Worm (Caenorhabditis elegans) whole organism, L1 larva: Measurements from ENCODE around the gene F54H12.10.
A peak's percentile ranks its signal among the peaks of the same experiment; 100 is the strongest.
"Not testable (repeated sequence)": the region's sequence is repeated elsewhere in the genome, so short reads cannot be mapped to it uniquely, and the experiment has no call there.

Source experiments
- F16B12.6 ChIP-seq: fragments of 150-350 bp; optimal IDR thresholded peaks from 2 replicates; lab custom pipeline; 2014; ENCODE audit warnings: missing biosample characterization, missing genetic modification characterization
- alr-1 ChIP-seq: fragments of 200-800 bp; sonication (Bioruptor generic); optimal IDR thresholded peaks from 2 replicates; lab custom pipeline; 2018; ENCODE audit warnings: borderline replicate concordance, mild to moderate bottlenecking, missing genetic modification characterization, missing compliant biosample characterization
- aly-2 ChIP-seq: fragments of 150-350 bp; optimal IDR thresholded peaks from 2 replicates; lab custom pipeline; 2014; ENCODE audit warnings: missing biosample characterization, missing genetic modification characterization
- blmp-1 ChIP-seq: fragments of 150-350 bp; optimal IDR thresholded peaks from 2 replicates; lab custom pipeline; 2014; ENCODE audit warnings: missing biosample characterization, missing genetic modification characterization
- ceh-8 ChIP-seq: fragments of 200-800 bp; sonication (Bioruptor generic); optimal IDR thresholded peaks from 2 replicates; lab custom pipeline; 2018; ENCODE audit warnings: mild to moderate bottlenecking, missing genetic modification characterization, moderate library complexity, missing compliant biosample characterization
- ceh-88 ChIP-seq: fragments of 200-800 bp; sonication (Bioruptor generic); IDR thresholded peaks from 2 replicates; pipeline ENCODE4 v1.3.6; 2022; ENCODE audit warnings: missing genetic modification characterization, missing compliant biosample characterization
- dpl-1 ChIP-seq, 3 experiments: fragments of 150-350 bp in 2 of 3; sonication (generic microtip) in 1 of 3; optimal IDR thresholded peaks; 2 replicates each; lab custom pipeline; 2014 to 2017; ENCODE audit warnings: missing biosample characterization in 3 of 3, missing genetic modification characterization in 3 of 3, missing genetic modification reagents in 3 of 3
- dsc-1 ChIP-seq: sonication (generic microtip); optimal IDR thresholded peaks from 2 replicates; lab custom pipeline; 2016; ENCODE audit warnings: mild to moderate bottlenecking, missing genetic modification characterization, missing compliant biosample characterization
- efl-1 ChIP-seq, 4 experiments: fragments of 150-350 bp; optimal IDR thresholded peaks in 3 of 4; peaks in 1 of 4; 1 replicate in 1 of 4; 2 replicates in 3 of 4; lab custom pipeline; 2014; ENCODE audit warnings: missing biosample characterization in 2 of 4, missing genetic modification characterization in 2 of 4, missing genetic modification reagents in 2 of 4
- elt-3 ChIP-seq, 6 experiments: fragments of 150-350 bp in 1 of 6; sonication (generic microtip); optimal IDR thresholded peaks; 2 replicates each; lab custom pipeline; 2017 to 2018; ENCODE audit warnings: missing biosample characterization in 6 of 6, missing genetic modification characterization in 6 of 6, inconsistent platforms in 1 of 6
- fkh-8 ChIP-seq: sonication (generic microtip); optimal IDR thresholded peaks from 2 replicates; lab custom pipeline; 2016; ENCODE audit warnings: mild to moderate bottlenecking, missing genetic modification characterization, missing compliant biosample characterization
- hlh-17 ChIP-seq: fragments of 200-800 bp; sonication (Bioruptor generic); optimal IDR thresholded peaks from 2 replicates; lab custom pipeline; 2018; ENCODE audit warnings: missing genetic modification characterization, mild to moderate bottlenecking, missing compliant biosample characterization, moderate library complexity, borderline replicate concordance
- hlh-4 ChIP-seq: sonication (generic microtip); optimal IDR thresholded peaks from 2 replicates; lab custom pipeline; 2016; ENCODE audit warnings: mild to moderate bottlenecking, missing genetic modification characterization, missing compliant biosample characterization
- irx-1 ChIP-seq: sonication (generic microtip); optimal IDR thresholded peaks from 2 replicates; lab custom pipeline; 2016; ENCODE audit warnings: missing genetic modification characterization, missing compliant biosample characterization
- lin-35 ChIP-seq, 2 experiments: fragments of 150-350 bp; optimal IDR thresholded peaks; 2 replicates each; lab custom pipeline; 2014; ENCODE audit warnings: missing biosample characterization in 2 of 2, missing genetic modification characterization in 2 of 2, missing genetic modification reagents in 2 of 2
- lsy-2 ChIP-seq, 2 experiments: fragments of 150-350 bp; optimal IDR thresholded peaks; 2 replicates each; lab custom pipeline; 2014; ENCODE audit warnings: missing biosample characterization in 2 of 2, missing genetic modification characterization in 2 of 2
- mdl-1 ChIP-seq, 2 experiments: fragments of 150-350 bp; optimal IDR thresholded peaks; 2 replicates each; lab custom pipeline; 2014 to 2017; ENCODE audit warnings: missing biosample characterization in 2 of 2, missing genetic modification characterization in 2 of 2, inconsistent platforms in 1 of 2
- mef-2 ChIP-seq: fragments of 150-350 bp; optimal IDR thresholded peaks from 2 replicates; lab custom pipeline; 2014; ENCODE audit warnings: missing biosample characterization, missing genetic modification characterization
- mep-1 ChIP-seq: fragments of 150-350 bp; optimal IDR thresholded peaks from 2 replicates; lab custom pipeline; 2014; ENCODE audit warnings: missing biosample characterization, missing genetic modification characterization
- nhr-12 ChIP-seq: sonication (generic microtip); optimal IDR thresholded peaks from 2 replicates; lab custom pipeline; 2017; ENCODE audit warnings: missing biosample characterization, missing genetic modification characterization
- nhr-19 ChIP-seq: fragments of 200-800 bp; sonication (Bioruptor generic); conservative IDR thresholded peaks from 2 replicates; pipeline ENCODE4 v1.3.6; 2022; ENCODE audit warnings: missing genetic modification characterization, missing compliant biosample characterization
- nhr-20 ChIP-seq: sonication (generic microtip); optimal IDR thresholded peaks from 2 replicates; lab custom pipeline; 2016; ENCODE audit warnings: mild to moderate bottlenecking, missing genetic modification characterization, missing compliant biosample characterization
- nhr-47 ChIP-seq: sonication (generic microtip); optimal IDR thresholded peaks from 2 replicates; lab custom pipeline; 2016; ENCODE audit warnings: mild to moderate bottlenecking, missing genetic modification characterization, moderate library complexity, missing compliant biosample characterization
- nhr-71 ChIP-seq: sonication (generic microtip); optimal IDR thresholded peaks from 2 replicates; lab custom pipeline; 2016; ENCODE audit warnings: mild to moderate bottlenecking, missing genetic modification characterization, moderate library complexity, missing compliant biosample characterization
- nhr-76 ChIP-seq: sonication (generic microtip); optimal IDR thresholded peaks from 2 replicates; lab custom pipeline; 2017; ENCODE audit warnings: missing biosample characterization, missing genetic modification characterization
- nhr-77 ChIP-seq: fragments of 150-350 bp; optimal IDR thresholded peaks from 2 replicates; lab custom pipeline; 2014; ENCODE audit warnings: missing biosample characterization, missing genetic modification characterization
- nhr-84 ChIP-seq: sonication (generic microtip); optimal IDR thresholded peaks from 2 replicates; lab custom pipeline; 2017; ENCODE audit warnings: missing biosample characterization, missing genetic modification characterization
- pqm-1 ChIP-seq: sonication (generic microtip); optimal IDR thresholded peaks from 3 replicates; lab custom pipeline; 2017; ENCODE audit warnings: missing biosample characterization, missing genetic modification characterization
- rnt-1 ChIP-seq: sonication (generic microtip); optimal IDR thresholded peaks from 2 replicates; lab custom pipeline; 2016; ENCODE audit warnings: mild to moderate bottlenecking, missing genetic modification characterization, moderate library complexity, missing compliant biosample characterization
- snpc-4 ChIP-seq: fragments of 150-350 bp; optimal IDR thresholded peaks from 2 replicates; lab custom pipeline; 2014; ENCODE audit warnings: missing biosample characterization, missing genetic modification characterization
- snu-23 ChIP-seq: sonication (generic microtip); optimal IDR thresholded peaks from 2 replicates; lab custom pipeline; 2016; ENCODE audit warnings: missing genetic modification characterization, missing compliant biosample characterization
- sptf-1 ChIP-seq: fragments of 150-350 bp; optimal IDR thresholded peaks from 2 replicates; lab custom pipeline; 2014; ENCODE audit warnings: missing biosample characterization, missing genetic modification characterization
- swsn-7 ChIP-seq: sonication (generic microtip); optimal IDR thresholded peaks from 2 replicates; lab custom pipeline; 2016; ENCODE audit warnings: missing genetic modification characterization, missing compliant biosample characterization
- tbx-2 ChIP-seq: sonication (generic microtip); optimal IDR thresholded peaks from 2 replicates; lab custom pipeline; 2016; ENCODE audit warnings: missing genetic modification characterization, missing compliant biosample characterization
- unc-62 ChIP-seq: fragments of 150-350 bp; optimal IDR thresholded peaks from 2 replicates; lab custom pipeline; 2014; ENCODE audit warnings: missing biosample characterization, missing genetic modification reagents, missing genetic modification characterization
- ztf-11 ChIP-seq, 2 experiments: sonication (generic microtip); optimal IDR thresholded peaks; 2 replicates each; lab custom pipeline; 2016 to 2017; ENCODE audit warnings: missing genetic modification characterization in 2 of 2, missing biosample characterization in 1 of 2, missing compliant biosample characterization in 1 of 2
- ztf-4 ChIP-seq: fragments of 150-350 bp; optimal IDR thresholded peaks from 2 replicates; lab custom pipeline; 2014; ENCODE audit warnings: missing biosample characterization, missing genetic modification characterization

F54H12.10 gene

ce11 chrIII:7972061-7972460, 13.3 kb upstream of the F54H12.10 start, which contains the start of gene F54H12.5:
F54H12.5 (minus strand) TSS chrIII:7972161.
- TF ChIP-seq sptf-1 (tag; lab: Kevin White, UChicago) (no peak), snpc-4 (tag; lab: Kevin White, UChicago) (no peak), nhr-71 (tag; lab: Kevin White, UChicago) (peak; percentile 5), lsy-2 (tag; optimal IDR thresholded peaks at IDR 0.05; lab: Kevin White, UChicago) (peak in 1 of 2 experiments; percentile 29)

DNA sequence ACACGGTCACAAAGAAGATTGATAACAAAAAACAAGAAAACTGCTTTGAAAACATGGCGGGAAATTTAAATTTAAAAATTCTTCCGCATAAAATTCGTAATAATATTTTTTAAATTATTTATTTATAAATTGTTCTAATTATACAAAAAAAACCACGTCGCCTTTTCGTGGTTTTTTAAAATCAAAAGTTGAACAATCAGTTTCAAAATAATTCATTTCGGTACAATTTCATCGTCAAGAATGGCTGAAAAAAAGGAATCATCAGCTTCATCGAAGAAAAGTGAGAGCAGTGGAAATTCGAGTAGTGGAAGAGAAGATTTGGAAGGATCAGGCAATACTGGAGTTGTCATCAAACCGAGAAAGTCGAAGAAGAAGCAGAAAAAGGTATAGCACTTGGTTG, 10.3 kb upstream of the F54H12.10 start, which contains the start of the genes F54H12.8 and F54H12.7:
Gene F54H12.8 (minus strand): TSS at position 101 of the 400 bp plus-strand sequence.
Gene F54H12.7 (plus strand): TSS at position 229 of the 400 bp plus-strand sequence.
- TF ChIP-seq mef-2 (tag; lab: Kevin White, UChicago) = no peak
- TF ChIP-seq sptf-1 (tag; lab: Kevin White, UChicago) = no peak
- no peak for TF ChIP-seq hlh-17 (GFP tag; lab: Kevin White, UChicago)
- TF ChIP-seq irx-1 (tag; lab: Kevin White, UChicago) = no peak
- TF ChIP-seq dsc-1 (tag; lab: Kevin White, UChicago) = no peak
- no peak for TF ChIP-seq F16B12.6 (tag; lab: Kevin White, UChicago)
- TF ChIP-seq nhr-76 (tag; lab: Kevin White, UChicago) = no peak
- no peak for TF ChIP-seq pqm-1 (tag; lab: Kevin White, UChicago)
- TF ChIP-seq ceh-8 (GFP tag; lab: Kevin White, UChicago) = no peak
- no peak for TF ChIP-seq nhr-19 (GFP tag; lab: Robert Waterston, UW)
- TF ChIP-seq fkh-8 (tag; lab: Kevin White, UChicago) = no peak
- no peak for TF ChIP-seq ztf-11 (tag; optimal IDR thresholded peaks at IDR 0.05; lab: Kevin White, UChicago)
- no peak for TF ChIP-seq swsn-7
- no peak for TF ChIP-seq blmp-1 (tag; lab: Kevin White, UChicago)
- TF ChIP-seq ztf-4 (tag; lab: Kevin White, UChicago) = no peak
- TF ChIP-seq nhr-84 (tag; lab: Kevin White, UChicago) = no peak
- TF ChIP-seq rnt-1 = no peak
- TF ChIP-seq, all 84 proteins: peak for 0

DNA sequence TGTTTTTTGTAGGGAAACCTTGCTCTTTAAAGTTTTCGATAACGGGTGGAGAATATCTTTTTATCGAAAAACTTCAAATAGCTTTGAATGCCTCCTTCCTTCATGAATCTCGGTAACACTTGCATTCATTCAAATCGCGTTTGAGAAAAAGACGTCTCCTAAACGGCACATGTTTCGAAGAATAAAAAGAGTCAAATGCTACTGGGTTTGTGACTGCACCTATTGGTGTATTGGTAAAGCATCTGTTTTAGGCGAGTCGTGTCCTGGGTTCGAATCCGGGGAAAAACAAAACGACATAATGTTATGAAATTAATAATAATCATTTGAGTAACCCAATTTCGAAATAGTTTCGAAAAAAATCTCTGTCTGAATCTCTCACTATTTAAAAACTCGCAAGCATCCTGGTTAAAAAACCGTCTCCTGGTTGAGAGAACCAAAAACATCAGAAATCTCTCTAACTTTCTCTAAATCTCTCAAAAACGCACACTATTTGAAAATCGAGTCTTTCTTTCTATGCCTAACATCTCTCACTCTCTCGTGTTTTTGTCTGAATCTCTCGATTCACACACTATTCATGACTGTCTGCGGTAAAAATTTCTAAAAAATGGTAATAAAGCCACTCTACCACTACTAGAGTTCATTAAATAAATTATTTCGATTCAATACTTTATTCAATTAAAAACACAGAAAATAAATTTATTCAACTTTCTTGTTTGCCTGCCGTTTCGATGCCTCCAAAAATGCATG, 7.3 kb upstream of the F54H12.10 start:
- TF ChIP-seq dsc-1 (tag; lab: Kevin White, UChicago) = peak; percentile 35
- 0 out of 2 replicates have a peak, but pooled peaks have one; percentile 18 for TF ChIP-seq nhr-19 (GFP tag; lab: Robert Waterston, UW)

DNA sequence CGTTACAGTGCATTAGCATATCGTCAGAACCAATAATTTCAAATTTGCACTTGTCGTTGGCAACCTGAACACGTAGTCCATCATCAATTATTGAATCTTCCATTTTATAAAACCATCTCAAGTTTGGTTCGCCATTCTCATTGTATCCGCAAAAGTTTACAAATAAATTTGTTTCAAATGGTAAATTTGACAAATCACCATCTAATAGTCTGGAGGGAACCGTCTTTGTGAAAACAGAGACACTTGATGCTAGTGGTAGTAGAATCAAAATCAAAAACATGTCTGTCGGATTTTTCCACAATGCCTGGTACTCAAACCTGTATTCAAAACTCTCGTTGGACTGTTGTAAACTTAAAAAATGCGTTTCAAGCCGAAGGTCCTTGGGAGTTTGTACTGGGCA, 5.5 kb upstream of the F54H12.10 start, which contains the start of gene F54H12.2:
Gene F54H12.2 (plus strand): TSS at position 301 of the 400 bp plus-strand sequence.
- not testable (repeated sequence) for TF ChIP-seq dpl-1 (GFP tag; optimal IDR thresholded peaks at IDR 0.05; lab: Kevin White, UChicago); nhr-19 (GFP tag; lab: Robert Waterston, UW); ceh-88 (GFP tag; lab: Robert Waterston, UW)

ce11 chrIII:7962641-7963040, 3.9 kb upstream of the F54H12.10 start, which contains the start of gene F54H12.4:
F54H12.4 (minus strand) TSS chrIII:7962741.
- TF ChIP-seq nhr-20, nhr-12, nhr-47 (tag; lab: Kevin White, UChicago): not testable (repeated sequence)

DNA sequence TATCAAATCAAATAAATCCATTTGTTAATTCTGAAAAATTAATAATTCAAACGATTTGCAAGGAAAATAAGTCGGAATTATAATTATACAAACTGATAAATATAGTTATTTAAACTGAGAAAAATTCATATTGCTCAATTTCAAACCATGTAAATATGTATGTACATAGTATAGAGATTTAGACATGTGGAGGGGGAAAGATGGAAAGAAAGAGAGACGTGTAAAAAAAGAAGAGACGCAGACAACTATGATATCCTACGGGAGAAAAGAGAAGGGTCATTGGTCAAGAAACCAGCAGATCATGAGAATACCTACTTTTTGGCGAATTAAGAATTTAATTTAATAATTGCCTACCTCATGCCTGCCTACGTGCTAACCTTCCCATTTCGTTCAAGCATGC, 687 bp downstream of the F54H12.10 start, which contains the start of gene C29E4.11:
Gene C29E4.11 (minus strand): TSS at position 30 of the 400 bp plus-strand sequence.
- TF ChIP-seq efl-1 (optimal IDR thresholded peaks at IDR 0.05; lab: Kevin White, UChicago) (peak; percentile 48 to 62), efl-1 (GFP tag; optimal IDR thresholded peaks at IDR 0.05 in 1 of 2; lab: Kevin White, UChicago) (peak in 1 of 2 experiments; percentile 83), alr-1 (tag; lab: Kevin White, UChicago) (no peak), lin-35 (GFP tag; optimal IDR thresholded peaks at IDR 0.05; lab: Kevin White, UChicago) (peak in 1 of 2 experiments; percentile 13), ceh-8 (GFP tag; lab: Kevin White, UChicago) (no peak), nhr-77 (tag; lab: Kevin White, UChicago) (no peak), dpl-1 (GFP tag; optimal IDR thresholded peaks at IDR 0.05; lab: Kevin White, UChicago) (peak in 1 of 3 experiments; percentile 39), aly-2 (tag; lab: Kevin White, UChicago) (no peak), elt-3 (tag; optimal IDR thresholded peaks at IDR 0.05; lab: Kevin White, UChicago) (no peak), lsy-2 (tag; optimal IDR thresholded peaks at IDR 0.05; lab: Kevin White, UChicago) (peak; percentile 0 to 34), hlh-4 (tag; lab: Kevin White, UChicago) (no peak), swsn-7 (peak; percentile 11), blmp-1 (tag; lab: Kevin White, UChicago) (peak; percentile 2), sptf-1 (tag; lab: Kevin White, UChicago) (no peak), pqm-1 (tag; lab: Kevin White, UChicago) (no peak), ztf-11 (tag; optimal IDR thresholded peaks at IDR 0.05; lab: Kevin White, UChicago) (no peak), mdl-1 (tag; optimal IDR thresholded peaks at IDR 0.05; lab: Kevin White, UChicago) (no peak), nhr-71 (tag; lab: Kevin White, UChicago) (peak; percentile 31), tbx-2 (tag; lab: Kevin White, UChicago) (no peak), snu-23 (GFP tag; lab: Kevin White, UChicago) (peak; percentile 41), mep-1 (tag; lab: Kevin White, UChicago) (peak; percentile 28), unc-62 (no peak)
